Fruit fly (Drosophila melanogaster) whole organism, prepupa: Measurements from ENCODE around the gene aurA.

Source experiments
- Blimp-1 ChIP-seq: fragments of 200-800 bp; sonication (Bioruptor generic); optimal IDR thresholded peaks from 3 replicates; lab custom pipeline; 2017; ENCODE audit warnings: missing biosample characterization, missing genetic modification characterization, mild to moderate bottlenecking, moderate library complexity, missing genetic modification reagents
- CG10631 ChIP-seq: fragments of 200-800 bp; sonication (Bioruptor generic); optimal IDR thresholded peaks from 2 replicates; lab custom pipeline; 2016; ENCODE audit warnings: missing biosample characterization, missing genetic modification characterization
- CG10669 ChIP-seq: fragments of 200-800 bp; sonication (Bioruptor generic); optimal IDR thresholded peaks from 3 replicates; lab custom pipeline; 2018; ENCODE audit warnings: missing biosample characterization, mild to moderate bottlenecking, missing genetic modification characterization, moderate library complexity
- CG11294 ChIP-seq: fragments of 200-800 bp; sonication (Bioruptor generic); IDR thresholded peaks from 2 replicates; pipeline ENCODE4 v1.3.6; 2022; ENCODE audit warnings: missing biosample characterization, missing genetic modification characterization
- CG11762 ChIP-seq: fragments of 200-800 bp; sonication (Bioruptor generic); optimal IDR thresholded peaks from 3 replicates; lab custom pipeline; 2016; ENCODE audit warnings: missing biosample characterization, missing genetic modification characterization; ENCODE audit not compliant: insufficient read depth
- CG15336 ChIP-seq: fragments of 200-800 bp; sonication (Bioruptor generic); IDR thresholded peaks from 2 replicates; pipeline ENCODE4 v1.3.6; 2022; ENCODE audit warnings: missing biosample characterization, missing genetic modification characterization
- CG16779 ChIP-seq: fragments of 200-800 bp; sonication (Bioruptor generic); optimal IDR thresholded peaks from 3 replicates; lab custom pipeline; 2017; ENCODE audit warnings: missing biosample characterization, mild to moderate bottlenecking, missing genetic modification characterization
- CG3032 ChIP-seq: fragments of 200-800 bp; optimal IDR thresholded peaks from 2 replicates; lab custom pipeline; 2019; ENCODE audit warnings: missing biosample characterization, mild to moderate bottlenecking, missing genetic modification characterization, moderate library complexity
- CG31627 ChIP-seq: fragments of 200-800 bp; sonication (Bioruptor generic); optimal IDR thresholded peaks from 3 replicates; lab custom pipeline; 2016; ENCODE audit warnings: missing biosample characterization, missing genetic modification characterization
- CG32006 ChIP-seq: fragments of 200-800 bp; sonication (Bioruptor generic); optimal IDR thresholded peaks from 3 replicates; lab custom pipeline; 2017; ENCODE audit warnings: missing biosample characterization, mild to moderate bottlenecking, missing genetic modification characterization
- CG34406 ChIP-seq: fragments of 200-800 bp; sonication (Bioruptor generic); optimal IDR thresholded peaks from 3 replicates; lab custom pipeline; 2016; ENCODE audit warnings: missing biosample characterization, missing genetic modification characterization
- CG3919 ChIP-seq: fragments of 200-800 bp; sonication (Bioruptor generic); optimal IDR thresholded peaks from 3 replicates; lab custom pipeline; 2016; ENCODE audit warnings: missing biosample characterization, missing genetic modification characterization
- CG4318 ChIP-seq: fragments of 200-800 bp; sonication (Bioruptor generic); optimal IDR thresholded peaks from 3 replicates; lab custom pipeline; 2017; ENCODE audit warnings: missing biosample characterization, mild to moderate bottlenecking, missing genetic modification characterization
- CG6163 ChIP-seq: fragments of 200-800 bp; sonication (Bioruptor generic); IDR thresholded peaks from 3 replicates; pipeline ENCODE4 v1.3.6; 2022; ENCODE audit warnings: missing biosample characterization, missing genetic modification characterization
- CG6276 ChIP-seq: fragments of 200-800 bp; sonication (Bioruptor generic); optimal IDR thresholded peaks from 2 replicates; lab custom pipeline; 2017; ENCODE audit warnings: missing biosample characterization, mild to moderate bottlenecking, missing genetic modification characterization
- CG6792 ChIP-seq: fragments of 200-800 bp; sonication (Bioruptor generic); optimal IDR thresholded peaks from 3 replicates; lab custom pipeline; 2016; ENCODE audit warnings: missing biosample characterization, missing genetic modification characterization
- CG6808 ChIP-seq: fragments of 200-800 bp; sonication (Bioruptor generic); optimal IDR thresholded peaks from 3 replicates; lab custom pipeline; 2017; ENCODE audit warnings: missing biosample characterization, missing genetic modification characterization, mild to moderate bottlenecking, moderate library complexity, missing genetic modification reagents
- CG8119 ChIP-seq: fragments of 200-800 bp; sonication (Bioruptor generic); IDR thresholded peaks from 3 replicates; pipeline ENCODE4 v1.3.6; 2022; ENCODE audit warnings: missing biosample characterization, missing genetic modification characterization
- CG8319 ChIP-seq: fragments of 200-800 bp; sonication (Bioruptor generic); optimal IDR thresholded peaks from 3 replicates; lab custom pipeline; 2016; ENCODE audit warnings: missing biosample characterization, missing genetic modification characterization
- CG8632 ChIP-seq: fragments of 200-800 bp; sonication (Bioruptor generic); optimal IDR thresholded peaks from 3 replicates; lab custom pipeline; 2016; ENCODE audit warnings: missing biosample characterization, missing genetic modification characterization
- CG9139 ChIP-seq: fragments of 200-800 bp; sonication (Bioruptor generic); optimal IDR thresholded peaks from 3 replicates; lab custom pipeline; 2017; ENCODE audit warnings: missing biosample characterization, mild to moderate bottlenecking, missing genetic modification characterization
- Eip75B ChIP-seq: fragments of 200-800 bp; sonication (Bioruptor generic); optimal IDR thresholded peaks from 3 replicates; lab custom pipeline; 2016; ENCODE audit warnings: missing biosample characterization, missing genetic modification characterization
- Eip78C ChIP-seq: fragments of 200-800 bp; sonication (Bioruptor generic); peaks from one replicate; lab custom pipeline; 2016; ENCODE audit warnings: missing biosample characterization, missing genetic modification characterization
- Ets21C ChIP-seq: fragments of 200-800 bp; sonication (Bioruptor generic); optimal IDR thresholded peaks from 3 replicates; lab custom pipeline; 2016; ENCODE audit warnings: missing biosample characterization, missing genetic modification characterization
- Gug ChIP-seq: fragments of 200-800 bp; sonication (Bioruptor generic); IDR thresholded peaks from 2 replicates; pipeline ENCODE4 v1.3.6; 2022; ENCODE audit warnings: missing biosample characterization, missing genetic modification characterization
- Hr39 ChIP-seq: fragments of 200-800 bp; sonication (Bioruptor generic); optimal IDR thresholded peaks from 2 replicates; lab custom pipeline; 2016; ENCODE audit warnings: missing biosample characterization, missing genetic modification characterization
- Hr4 ChIP-seq: fragments of 200-800 bp; sonication (Bioruptor generic); optimal IDR thresholded peaks from 3 replicates; lab custom pipeline; 2016; ENCODE audit warnings: missing biosample characterization, missing genetic modification characterization
- Lpt ChIP-seq: fragments of 200-800 bp; sonication (Bioruptor generic); optimal IDR thresholded peaks from 3 replicates; lab custom pipeline; 2016; ENCODE audit warnings: missing biosample characterization, missing genetic modification characterization
- Met ChIP-seq: fragments of 200-800 bp; sonication (Bioruptor generic); optimal IDR thresholded peaks from 3 replicates; lab custom pipeline; 2016; ENCODE audit warnings: missing biosample characterization, missing genetic modification characterization
- OdsH ChIP-seq: fragments of 200-800 bp; sonication (Bioruptor generic); optimal IDR thresholded peaks from 3 replicates; lab custom pipeline; 2016; ENCODE audit warnings: missing biosample characterization, missing genetic modification characterization
- Smox ChIP-seq: fragments of 200-800 bp; sonication (Bioruptor generic); optimal IDR thresholded peaks from 3 replicates; lab custom pipeline; 2016; ENCODE audit warnings: missing biosample characterization, missing genetic modification characterization
- Sox102F ChIP-seq: fragments of 200-800 bp; sonication (Bioruptor generic); optimal IDR thresholded peaks from 2 replicates; lab custom pipeline; 2016; ENCODE audit warnings: missing biosample characterization, mild to moderate bottlenecking, missing genetic modification characterization
- Sox14 ChIP-seq: fragments of 200-800 bp; sonication (Bioruptor generic); optimal IDR thresholded peaks from 3 replicates; lab custom pipeline; 2016; ENCODE audit warnings: missing biosample characterization, missing genetic modification characterization
- Sox15 ChIP-seq: fragments of 200-800 bp; sonication (Bioruptor generic); optimal IDR thresholded peaks from 3 replicates; lab custom pipeline; 2016; ENCODE audit warnings: missing biosample characterization, missing genetic modification characterization
- achi ChIP-seq: fragments of 200-800 bp; sonication (Bioruptor generic); optimal IDR thresholded peaks from 3 replicates; lab custom pipeline; 2016; ENCODE audit warnings: missing biosample characterization, missing genetic modification characterization
- acj6 ChIP-seq: fragments of 200-800 bp; sonication (Bioruptor generic); optimal IDR thresholded peaks from 3 replicates; lab custom pipeline; 2016; ENCODE audit warnings: missing biosample characterization, missing genetic modification characterization
- cyc ChIP-seq: fragments of 200-800 bp; sonication (Bioruptor generic); optimal IDR thresholded peaks from 3 replicates; lab custom pipeline; 2016; ENCODE audit warnings: missing biosample characterization, missing genetic modification characterization
- dac ChIP-seq: fragments of 200-800 bp; sonication (Bioruptor generic); optimal IDR thresholded peaks from 2 replicates; lab custom pipeline; 2017; ENCODE audit warnings: missing biosample characterization, mild to moderate bottlenecking, missing genetic modification characterization
- dsx ChIP-seq: fragments of 200-800 bp; optimal IDR thresholded peaks from 3 replicates; lab custom pipeline; 2019; ENCODE audit warnings: missing biosample characterization, mild to moderate bottlenecking, missing genetic modification characterization, moderate library complexity; ENCODE audit not compliant: poor library complexity, severe bottlenecking
- eg ChIP-seq: fragments of 200-800 bp; sonication (Bioruptor generic); IDR thresholded peaks from 3 replicates; pipeline ENCODE4 v1.3.6; 2022; ENCODE audit warnings: missing biosample characterization, missing genetic modification characterization
- esn ChIP-seq: fragments of 200-800 bp; sonication (Bioruptor generic); optimal IDR thresholded peaks from 2 replicates; lab custom pipeline; 2016; ENCODE audit warnings: missing biosample characterization, mild to moderate bottlenecking, missing genetic modification characterization, moderate library complexity
- fd59A ChIP-seq: fragments of 200-800 bp; sonication (Bioruptor generic); optimal IDR thresholded peaks from 2 replicates; lab custom pipeline; 2017; ENCODE audit warnings: missing biosample characterization, mild to moderate bottlenecking, missing genetic modification characterization, missing genetic modification reagents
- pdm3 ChIP-seq: fragments of 200-800 bp; sonication (Bioruptor generic); optimal IDR thresholded peaks from 3 replicates; lab custom pipeline; 2016; ENCODE audit warnings: missing biosample characterization, missing genetic modification characterization
- salr ChIP-seq, 2 experiments: fragments of 200-800 bp; sonication (Bioruptor generic); optimal IDR thresholded peaks; 3 replicates each; lab custom pipeline; 2016 to 2018; ENCODE audit warnings: missing biosample characterization in 2 of 2, missing genetic modification characterization in 2 of 2, mild to moderate bottlenecking in 1 of 2
- spab ChIP-seq: fragments of 200-800 bp; sonication (Bioruptor generic); optimal IDR thresholded peaks from 2 replicates; lab custom pipeline; 2017; ENCODE audit warnings: missing biosample characterization, mild to moderate bottlenecking, missing genetic modification characterization, missing genetic modification reagents
- ss ChIP-seq, 2 experiments: fragments of 200-800 bp; sonication (Bioruptor generic); optimal IDR thresholded peaks; 2 replicates in 1 of 2; 3 replicates in 1 of 2; lab custom pipeline; 2017 to 2018; ENCODE audit warnings: mild to moderate bottlenecking in 2 of 2, missing biosample characterization in 2 of 2, missing genetic modification characterization in 2 of 2, moderate library complexity in 1 of 2
- topi ChIP-seq: fragments of 200-800 bp; sonication (Bioruptor generic); optimal IDR thresholded peaks from 3 replicates; lab custom pipeline; 2016; ENCODE audit warnings: missing biosample characterization, missing genetic modification characterization
- vri ChIP-seq: fragments of 200-800 bp; sonication (Bioruptor generic); optimal IDR thresholded peaks from 3 replicates; lab custom pipeline; 2016; ENCODE audit warnings: missing biosample characterization, mild to moderate bottlenecking, missing genetic modification characterization

aurA gene

DNA sequence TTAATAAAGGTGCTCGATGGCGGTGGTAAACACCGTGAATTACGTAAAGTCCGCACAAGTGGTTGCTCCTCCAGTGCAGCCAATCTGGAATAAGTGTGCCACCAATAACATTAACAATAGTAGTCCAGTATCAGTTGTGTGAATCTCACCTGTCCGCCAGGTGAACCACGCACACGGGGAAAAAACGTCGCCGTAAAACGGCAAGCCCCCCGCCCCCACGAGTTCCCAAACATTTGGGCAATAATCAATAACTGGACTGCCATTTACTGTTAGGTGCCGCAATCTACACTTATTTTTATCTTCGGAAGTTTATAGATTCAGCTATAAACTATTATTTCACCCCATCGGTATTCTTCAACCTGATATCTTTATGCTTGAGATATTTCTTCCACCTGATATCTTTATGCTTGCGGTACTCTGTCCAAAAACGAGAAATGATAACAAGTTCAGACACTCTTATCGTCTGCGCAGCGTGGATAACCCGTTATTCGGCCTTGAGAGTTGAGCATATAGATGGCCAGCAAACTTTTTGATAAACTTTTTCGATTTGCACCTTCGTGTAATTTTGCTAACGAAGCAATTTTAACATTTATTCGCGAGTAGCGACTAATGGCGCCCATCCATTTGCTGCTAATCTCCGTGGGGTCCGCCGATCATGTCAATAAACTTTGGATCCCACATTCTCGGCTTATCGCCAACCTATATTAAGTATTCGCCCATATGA, 5.3 kb downstream of the aurA start (continued):
- TF ChIP-seq CG3919 (no peak), Sox14 (no peak), Eip78C (GFP tag; lab: Kevin White, UChicago) (peak; percentile 68), CG6163 (GFP tag; lab: Robert Waterston, UW) (no peak), salr (GFP tag; optimal IDR thresholded peaks at IDR 0.05; lab: Kevin White, UChicago) (no peak)

DNA sequence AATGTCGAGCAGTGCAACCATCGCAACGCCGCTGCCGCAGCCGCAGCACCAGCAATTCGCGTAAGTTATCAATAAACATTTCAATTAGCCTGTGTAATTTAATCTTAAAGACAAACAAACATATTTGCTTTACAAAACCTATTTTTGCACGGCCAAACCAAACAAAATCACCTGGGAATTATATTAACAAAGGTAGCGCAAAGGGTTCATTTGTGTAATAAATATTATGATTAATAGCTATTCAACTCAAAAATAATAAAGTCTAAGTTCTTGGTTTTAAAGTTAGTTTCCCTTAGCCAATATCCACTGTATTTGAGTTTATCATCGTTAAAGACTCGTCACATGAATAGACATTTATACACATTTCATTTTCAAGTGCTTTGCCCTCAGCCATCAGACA, 6.3 kb downstream of the aurA start:
- no peak for TF ChIP-seq CG34406 (GFP tag; lab: Kevin White, UChicago)
- TF ChIP-seq CG8119 (GFP tag; lab: Robert Waterston, UW), result peak; percentile 70
- peak; percentile 45; the same call in 1 of the 2 replicates for TF ChIP-seq Gug
- peak; percentile 35 for TF ChIP-seq Sox14
- TF ChIP-seq Smox (GFP tag; lab: Kevin White, UChicago), result no peak
- no peak for TF ChIP-seq CG8632
- no peak for TF ChIP-seq salr (GFP tag; optimal IDR thresholded peaks at IDR 0.05; lab: Kevin White, UChicago)
- TF ChIP-seq CG32006 (GFP tag; lab: Kevin White, UChicago), result peak; percentile 73
- TF ChIP-seq CG31627, result no peak
- no peak for TF ChIP-seq Hr39 (GFP tag; lab: Kevin White, UChicago)
- no peak for TF ChIP-seq ss (GFP tag; optimal IDR thresholded peaks at IDR 0.05; lab: Kevin White, UChicago)
- TF ChIP-seq Sox102F (GFP tag; lab: Kevin White, UChicago), result no peak
- TF ChIP-seq CG11762 (GFP tag; lab: Kevin White, UChicago), result no peak
- TF ChIP-seq Blimp-1 (GFP tag; lab: Kevin White, UChicago), result no peak
- peak; percentile 8 for TF ChIP-seq CG3919
- TF ChIP-seq fd59A (GFP tag; lab: Kevin White, UChicago), result no peak
- TF ChIP-seq Ets21C (GFP tag; lab: Kevin White, UChicago), result no peak
- TF ChIP-seq Eip75B, result no peak
- TF ChIP-seq CG8319 (GFP tag; lab: Kevin White, UChicago), result no peak
- no peak for TF ChIP-seq CG16779 (tag; lab: Kevin White, UChicago)
- TF ChIP-seq OdsH, result peak; percentile 49
- no peak for TF ChIP-seq spab (GFP tag; lab: Kevin White, UChicago)
- no peak for TF ChIP-seq vri (GFP tag; lab: Kevin White, UChicago)
- TF ChIP-seq pdm3 (GFP tag; lab: Kevin White, UChicago), result no peak
- no peak for TF ChIP-seq topi
- no peak for TF ChIP-seq CG3032
- TF ChIP-seq dac (GFP tag; lab: Kevin White, UChicago), result no peak
- peak; percentile 56; the same call in 1 of the 3 replicates for TF ChIP-seq eg
- TF ChIP-seq CG6276, result peak; percentile 70
- peak; percentile 9 for TF ChIP-seq CG10669 (GFP tag; lab: Kevin White, UChicago)
- TF ChIP-seq CG4318 (GFP tag; lab: Kevin White, UChicago), result no peak
- peak; percentile 15 for TF ChIP-seq Met (GFP tag; lab: Kevin White, UChicago)
- no peak for TF ChIP-seq CG11294 (GFP tag; lab: Robert Waterston, UW)
- peak; percentile 64 for TF ChIP-seq Hr4 (GFP tag; lab: Kevin White, UChicago)
- TF ChIP-seq cyc (GFP tag; lab: Kevin White, UChicago), result no peak
- no peak for TF ChIP-seq esn (GFP tag; lab: Kevin White, UChicago)
- TF ChIP-seq CG6792 (GFP tag; lab: Kevin White, UChicago), result no peak
- TF ChIP-seq CG10631 (GFP tag; lab: Kevin White, UChicago), result peak; percentile 12
- TF ChIP-seq achi (GFP tag; lab: Kevin White, UChicago), result peak; percentile 36
- TF ChIP-seq Sox15, result no peak
- peak; percentile 77 for TF ChIP-seq CG15336 (GFP tag; lab: Robert Waterston, UW)
- TF ChIP-seq CG6163 (GFP tag; lab: Robert Waterston, UW), result peak; percentile 57; the same call in 2 of the 3 replicates
- no peak for TF ChIP-seq CG9139 (GFP tag; lab: Kevin White, UChicago)
- TF ChIP-seq dsx (GFP tag; lab: Kevin White, UChicago), result no peak
- peak; percentile 37 for TF ChIP-seq Lpt (GFP tag; lab: Kevin White, UChicago)
- TF ChIP-seq acj6, result peak; percentile 44
- TF ChIP-seq CG6808 (GFP tag; lab: Kevin White, UChicago), result no peak
